Worm (Caenorhabditis elegans) whole organism, L4 larva: ENCODE measurements around the gene pxmp-4.

Experiments used
- F49E8.2 ChIP-seq: sonication (generic microtip); optimal IDR thresholded peaks from 2 replicates; lab custom pipeline; 2016; ENCODE audit warnings: missing compliant biosample characterization, mild to moderate bottlenecking, missing genetic modification characterization, borderline replicate concordance
- T20F7.1 ChIP-seq: fragments of 200-800 bp; sonication (Bioruptor generic); optimal IDR thresholded peaks from 2 replicates; lab custom pipeline; 2018; ENCODE audit warnings: mild to moderate bottlenecking, missing genetic modification characterization, missing compliant biosample characterization
- Y48G9A.11 ChIP-seq: fragments of 200-800 bp; sonication (Bioruptor generic); IDR thresholded peaks from 2 replicates; pipeline ENCODE4 v1.3.6; 2022; ENCODE audit warnings: missing genetic modification reagents, missing genetic modification characterization, missing compliant biosample characterization
- Y5F2A.4 ChIP-seq: fragments of 200-800 bp; sonication (Bioruptor generic); optimal IDR thresholded peaks from 2 replicates; lab custom pipeline; 2018; ENCODE audit warnings: mild to moderate bottlenecking, missing genetic modification characterization, missing compliant biosample characterization
- aly-2 ChIP-seq: sonication (generic microtip); optimal IDR thresholded peaks from 2 replicates; lab custom pipeline; 2018; ENCODE audit warnings: missing biosample characterization, missing genetic modification characterization
- arid-1 ChIP-seq: fragments of 200-800 bp; sonication (Bioruptor generic); conservative IDR thresholded peaks from 2 replicates; pipeline ENCODE4 v1.3.6; 2022; ENCODE audit warnings: missing genetic modification reagents, missing genetic modification characterization, missing compliant biosample characterization
- attf-4 ChIP-seq: sonication (generic microtip); optimal IDR thresholded peaks from 3 replicates; lab custom pipeline; 2017; ENCODE audit warnings: missing biosample characterization, missing genetic modification characterization
- ceh-20 ChIP-seq: fragments of 200-800 bp; sonication (Bioruptor generic); IDR thresholded peaks from 2 replicates; pipeline ENCODE4 v1.3.6; 2022; ENCODE audit warnings: missing genetic modification reagents, missing genetic modification characterization, missing compliant biosample characterization
- ceh-28 ChIP-seq: fragments of 150-350 bp; optimal IDR thresholded peaks from 2 replicates; lab custom pipeline; 2014; ENCODE audit warnings: missing biosample characterization, missing genetic modification reagents, missing genetic modification characterization
- ces-1 ChIP-seq: fragments of 150-350 bp; sonication (generic microtip); optimal IDR thresholded peaks from 4 replicates; lab custom pipeline; 2014; ENCODE audit warnings: missing biosample characterization, missing genetic modification reagents, missing genetic modification characterization
- daf-16 ChIP-seq, 3 experiments: sonication (generic microtip); optimal IDR thresholded peaks; 2 replicates each; lab custom pipeline; 2016 to 2017; ENCODE audit warnings: missing genetic modification characterization in 3 of 3, missing genetic modification reagents in 3 of 3, mild to moderate bottlenecking in 2 of 3, missing compliant biosample characterization in 2 of 3, missing biosample characterization in 1 of 3, moderate library complexity in 1 of 3
- daf-19 ChIP-seq: fragments of 200-800 bp; sonication (Bioruptor generic); conservative IDR thresholded peaks from 2 replicates; pipeline ENCODE4 v1.3.6; 2022; ENCODE audit warnings: missing genetic modification characterization, missing compliant biosample characterization
- dmd-6 ChIP-seq: fragments of 200-800 bp; sonication (Bioruptor generic); IDR thresholded peaks from 2 replicates; pipeline ENCODE4 v1.3.6; 2022; ENCODE audit warnings: missing genetic modification reagents, missing genetic modification characterization, missing compliant biosample characterization
- dve-1 ChIP-seq: sonication (generic microtip); optimal IDR thresholded peaks from 2 replicates; lab custom pipeline; 2017; ENCODE audit warnings: antibody characterized with exemption, mild to moderate bottlenecking, missing genetic modification characterization, missing compliant biosample characterization; ENCODE audit not compliant: insufficient read depth
- fos-1 ChIP-seq: fragments of 150-350 bp; optimal IDR thresholded peaks from 2 replicates; lab custom pipeline; 2014; ENCODE audit warnings: missing biosample characterization, missing genetic modification characterization
- hlh-11 ChIP-seq: fragments of 200-800 bp; sonication (Bioruptor generic); optimal IDR thresholded peaks from 2 replicates; lab custom pipeline; 2018; ENCODE audit warnings: mild to moderate bottlenecking, missing genetic modification characterization, missing compliant biosample characterization
- hlh-30 ChIP-seq: sonication (generic microtip); optimal IDR thresholded peaks from 2 replicates; lab custom pipeline; 2017; ENCODE audit warnings: antibody characterized with exemption, mild to moderate bottlenecking, missing genetic modification characterization, missing compliant biosample characterization; ENCODE audit not compliant: insufficient read depth
- hmg-1.1 ChIP-seq: fragments of 200-800 bp; sonication (Bioruptor generic); IDR thresholded peaks from 2 replicates; pipeline ENCODE4 v1.3.6; 2022; ENCODE audit warnings: missing genetic modification reagents, missing genetic modification characterization, missing compliant biosample characterization
- jun-1 ChIP-seq: fragments of 150-350 bp; optimal IDR thresholded peaks from 2 replicates; lab custom pipeline; 2014; ENCODE audit warnings: missing biosample characterization, missing genetic modification reagents, missing genetic modification characterization
- lin-29 ChIP-seq: fragments of 200-800 bp; sonication (Bioruptor generic); IDR thresholded peaks from 2 replicates; pipeline ENCODE4 v1.3.6; 2022; ENCODE audit warnings: missing genetic modification reagents, missing genetic modification characterization, missing compliant biosample characterization
- lsy-2 ChIP-seq, 2 experiments: fragments of 150-350 bp in 1 of 2; sonication (generic microtip) in 1 of 2; optimal IDR thresholded peaks; 2 replicates each; lab custom pipeline; 2014 to 2017; ENCODE audit warnings: missing biosample characterization in 2 of 2, missing genetic modification characterization in 2 of 2
- madf-5 ChIP-seq, 2 experiments: fragments of 200-800 bp; sonication (Bioruptor generic); IDR thresholded peaks; 2 replicates each; pipeline ENCODE4 v1.3.6; 2022; ENCODE audit warnings: missing compliant biosample characterization in 2 of 2, missing genetic modification characterization in 2 of 2
- mdl-1 ChIP-seq, 2 experiments: fragments of 150-350 bp in 1 of 2; sonication (generic microtip) in 1 of 2; optimal IDR thresholded peaks; 2 replicates each; lab custom pipeline; 2014 to 2017; ENCODE audit warnings: missing biosample characterization in 2 of 2, missing genetic modification characterization in 2 of 2
- mep-1 ChIP-seq: fragments of 150-350 bp; sonication (generic microtip); optimal IDR thresholded peaks from 3 replicates; lab custom pipeline; 2014; ENCODE audit warnings: missing biosample characterization, missing genetic modification characterization
- mes-2 ChIP-seq: sonication (generic microtip); optimal IDR thresholded peaks from 2 replicates; lab custom pipeline; 2016; ENCODE audit warnings: missing genotype, mild to moderate bottlenecking, missing genetic modification characterization, missing compliant biosample characterization; ENCODE audit not compliant: poor library complexity, severe bottlenecking
- mxl-2 ChIP-seq: fragments of 200-800 bp; sonication (Bioruptor generic); conservative IDR thresholded peaks from 2 replicates; pipeline ENCODE4 v1.3.6; 2022; ENCODE audit warnings: missing genetic modification reagents, missing genetic modification characterization, missing compliant biosample characterization
- nhr-10 ChIP-seq: fragments of 150-350 bp; optimal IDR thresholded peaks from 2 replicates; lab custom pipeline; 2014; ENCODE audit warnings: missing biosample characterization, missing genetic modification characterization
- nhr-111 ChIP-seq: fragments of 200-800 bp; sonication (Bioruptor generic); optimal IDR thresholded peaks from 2 replicates; lab custom pipeline; 2018; ENCODE audit warnings: mild to moderate bottlenecking, missing genetic modification characterization, missing compliant biosample characterization
- nhr-237 ChIP-seq: sonication (generic microtip); optimal IDR thresholded peaks from 2 replicates; lab custom pipeline; 2017; ENCODE audit warnings: missing biosample characterization, missing genetic modification characterization
- nhr-25 ChIP-seq: sonication (generic microtip); optimal IDR thresholded peaks from 2 replicates; lab custom pipeline; 2017; ENCODE audit warnings: missing genetic modification characterization, mild to moderate bottlenecking, missing compliant biosample characterization, antibody characterized with exemption, moderate library complexity, borderline replicate concordance; ENCODE audit not compliant: insufficient read depth
- nhr-28 ChIP-seq: fragments of 150-350 bp; optimal IDR thresholded peaks from 2 replicates; lab custom pipeline; 2014; ENCODE audit warnings: missing biosample characterization, missing genetic modification characterization
- nhr-42 ChIP-seq: fragments of 200-800 bp; sonication (Bioruptor generic); IDR thresholded peaks from 2 replicates; pipeline ENCODE4 v1.3.6; 2022; ENCODE audit warnings: missing genetic modification characterization, missing compliant biosample characterization
- nhr-6 ChIP-seq: fragments of 150-350 bp; optimal IDR thresholded peaks from 2 replicates; lab custom pipeline; 2014; ENCODE audit warnings: missing biosample characterization, missing genetic modification characterization
- nhr-77 ChIP-seq: fragments of 150-350 bp; optimal IDR thresholded peaks from 2 replicates; lab custom pipeline; 2014; ENCODE audit warnings: missing biosample characterization, missing genetic modification characterization
- pha-4 ChIP-seq, 2 experiments: fragments of 150-350 bp in 1 of 2; fragments of 200-800 bp in 1 of 2; sonication (Bioruptor generic) in 1 of 2; IDR thresholded peaks in 1 of 2; optimal IDR thresholded peaks in 1 of 2; 2 replicates each; pipeline versions ENCODE4 v1.3.6 to Lab custom; 2014 to 2022; ENCODE audit warnings: missing genetic modification characterization in 2 of 2, missing genetic modification reagents in 2 of 2, missing biosample characterization in 1 of 2, missing compliant biosample characterization in 1 of 2
- php-3 ChIP-seq: fragments of 200-800 bp; sonication (Bioruptor generic); IDR thresholded peaks from 2 replicates; pipeline ENCODE4 v1.3.6; 2022; ENCODE audit warnings: missing genetic modification reagents, missing genetic modification characterization, missing compliant biosample characterization
- pqm-1 ChIP-seq: sonication (generic microtip); optimal IDR thresholded peaks from 2 replicates; lab custom pipeline; 2017; ENCODE audit warnings: missing biosample characterization, missing genetic modification characterization
- snpc-4 ChIP-seq: fragments of 150-350 bp; optimal IDR thresholded peaks from 2 replicates; lab custom pipeline; 2014; ENCODE audit warnings: missing biosample characterization, missing genetic modification characterization
- spr-3 ChIP-seq: fragments of 200-800 bp; sonication (Bioruptor generic); optimal IDR thresholded peaks from 2 replicates; lab custom pipeline; 2018; ENCODE audit warnings: mild to moderate bottlenecking, missing genetic modification characterization, missing compliant biosample characterization
- unc-130 ChIP-seq: sonication (generic microtip); optimal IDR thresholded peaks from 2 replicates; lab custom pipeline; 2016; ENCODE audit warnings: missing genetic modification reagents, missing genetic modification characterization, missing compliant biosample characterization
- unc-62 ChIP-seq, 3 experiments: fragments of 150-350 bp in 1 of 3; sonication (generic microtip); optimal IDR thresholded peaks in 2 of 3; peaks in 1 of 3; 1 replicate in 1 of 3; 2 replicates in 2 of 3; lab custom pipeline; 2014 to 2017; ENCODE audit warnings: missing biosample characterization in 3 of 3, missing genetic modification characterization in 3 of 3, missing genetic modification reagents in 3 of 3, missing genotype in 1 of 3
- zip-11 ChIP-seq: fragments of 200-800 bp; sonication (Bioruptor generic); IDR thresholded peaks from 2 replicates; pipeline ENCODE4 v1.3.6; 2022; ENCODE audit warnings: missing genetic modification characterization, missing compliant biosample characterization
- ztf-11 ChIP-seq: fragments of 150-350 bp; optimal IDR thresholded peaks from 2 replicates; lab custom pipeline; 2014; ENCODE audit warnings: missing biosample characterization, missing genetic modification characterization
- ztf-7 ChIP-seq: fragments of 150-350 bp; optimal IDR thresholded peaks from 2 replicates; lab custom pipeline; 2014; ENCODE audit warnings: missing biosample characterization, missing genetic modification characterization

The pxmp-4 gene

ce11 chrIV:385150-385937 lies 48.4 kb upstream of the pxmp-4 start, which contains the start of gene rps-24 (continued):
- TF ChIP-seq hlh-11 (peak; percentile 86), madf-5 (GFP tag; IDR thresholded peaks at IDR 0.05; lab: Robert Waterston, UW) (peak; percentile 71 to 93; a peak in 3 of 4 replicates), nhr-42 (GFP tag; lab: Robert Waterston, UW) (peak; percentile 92), dve-1 (tag; lab: Kevin White, UChicago) (peak; percentile 75), F49E8.2 (tag; lab: Kevin White, UChicago) (peak; percentile 74), nhr-237 (tag; lab: Kevin White, UChicago) (peak; percentile 19), pha-4 (GFP tag; IDR thresholded peaks at IDR 0.05; lab: Robert Waterston, UW) (peak; percentile 92), pha-4 (tag; optimal IDR thresholded peaks at IDR 0.05; lab: Kevin White, UChicago) (peak; percentile 38), nhr-77 (peak; percentile 94)

- TF ChIP-seq daf-19 (GFP tag; lab: Robert Waterston, UW) (no peak), ztf-11 (no peak), dmd-6 (GFP tag; lab: Robert Waterston, UW) (peak; percentile 46; the same call in 1 of the 2 replicates), hmg-1.1 (GFP tag; lab: Robert Waterston, UW) (no peak), mxl-2 (GFP tag; lab: Robert Waterston, UW) (no peak), attf-4 (no peak), ztf-7 (tag; lab: Kevin White, UChicago) (no peak), hlh-11 (peak; percentile 36), T20F7.1 (GFP tag; lab: Kevin White, UChicago) (peak; percentile 29), nhr-77 (peak; percentile 68), jun-1 (tag; lab: Kevin White, UChicago) (no peak), Y5F2A.4 (GFP tag; lab: Kevin White, UChicago) (no peak), ceh-20 (GFP tag; lab: Robert Waterston, UW) (no peak), unc-130 (GFP tag; lab: Kevin White, UChicago) (no peak), ceh-28 (tag; lab: Kevin White, UChicago) (no peak), mdl-1 (tag; optimal IDR thresholded peaks at IDR 0.05; lab: Kevin White, UChicago) (no peak), snpc-4 (tag; lab: Kevin White, UChicago) (no peak), pha-4 (GFP tag; IDR thresholded peaks at IDR 0.05; lab: Robert Waterston, UW) (no peak), pha-4 (tag; optimal IDR thresholded peaks at IDR 0.05; lab: Kevin White, UChicago) (no peak), fos-1 (tag; lab: Kevin White, UChicago) (no peak), mes-2 (no peak), hlh-30 (tag; lab: Kevin White, UChicago) (no peak), mep-1 (tag; lab: Kevin White, UChicago) (no peak), php-3 (GFP tag; lab: Robert Waterston, UW) (peak; percentile 66; the same call in 1 of the 2 replicates), dve-1 (tag; lab: Kevin White, UChicago) (peak; percentile 47), nhr-6 (tag; lab: Kevin White, UChicago) (no peak), pqm-1 (tag; lab: Kevin White, UChicago) (peak; percentile 63), nhr-25 (no peak), Y48G9A.11 (GFP tag; lab: Robert Waterston, UW) (no peak), lsy-2 (tag; optimal IDR thresholded peaks at IDR 0.05; lab: Kevin White, UChicago) (peak in 1 of 2 experiments; percentile 2), nhr-28 (tag; lab: Kevin White, UChicago) (peak; percentile 83), zip-11 (GFP tag; lab: Robert Waterston, UW) (no peak), nhr-111 (GFP tag; lab: Kevin White, UChicago) (no peak), aly-2 (no peak), lin-29 (no peak), unc-62 (GFP tag; optimal IDR thresholded peaks at IDR 0.05 in 1 of 2; lab: Kevin White, UChicago) (no peak), unc-62 (tag; optimal IDR thresholded peaks at IDR 0.05; lab: Kevin White, UChicago) (no peak), arid-1 (no peak), daf-16 (GFP tag; optimal IDR thresholded peaks at IDR 0.05; lab: Kevin White, UChicago) (no peak), daf-16 (tag; optimal IDR thresholded peaks at IDR 0.05; lab: Kevin White, UChicago) (peak; percentile 88), nhr-10 (tag; lab: Kevin White, UChicago) (no peak), ces-1 (GFP tag; lab: Kevin White, UChicago) (no peak), spr-3 (GFP tag; lab: Kevin White, UChicago) (no peak)
Measured at ce11 chrIV:383135-383731, 46.3 kb upstream of the pxmp-4 start, which contains the start of gene spl-1. Gene spl-1 (minus strand): TSS chrIV:383185.
